Worm (Caenorhabditis elegans) whole organism, L1 larva: Measurements from ENCODE around the gene emb-1.

Experiments
- ama-1 ChIP-seq: fragments of 150-350 bp; optimal IDR thresholded peaks from 2 replicates; lab custom pipeline; 2014
- egl-27 ChIP-seq, 2 experiments: fragments of 150-350 bp in 1 of 2; sonication (generic microtip); optimal IDR thresholded peaks; 3 replicates each; lab custom pipeline; 2017 to 2018; ENCODE audit warnings: missing biosample characterization in 2 of 2, missing genetic modification characterization in 2 of 2, missing genetic modification reagents in 2 of 2
- elt-2 ChIP-seq: sonication (generic microtip); optimal IDR thresholded peaks from 2 replicates; lab custom pipeline; 2016; ENCODE audit warnings: missing genetic modification characterization, mild to moderate bottlenecking, inconsistent platforms, missing compliant biosample characterization, missing genetic modification reagents
- lin-35 ChIP-seq, 2 experiments: fragments of 150-350 bp; optimal IDR thresholded peaks; 2 replicates each; lab custom pipeline; 2014; ENCODE audit warnings: missing biosample characterization in 2 of 2, missing genetic modification characterization in 2 of 2, missing genetic modification reagents in 2 of 2
- lir-3 ChIP-seq: sonication (generic microtip); optimal IDR thresholded peaks from 2 replicates; lab custom pipeline; 2016; ENCODE audit warnings: mild to moderate bottlenecking, missing genetic modification characterization, moderate library complexity, missing compliant biosample characterization; ENCODE audit not compliant: poor library complexity
- nhr-76 ChIP-seq: sonication (generic microtip); optimal IDR thresholded peaks from 2 replicates; lab custom pipeline; 2017; ENCODE audit warnings: missing biosample characterization, missing genetic modification characterization
- tlp-1 ChIP-seq: fragments of 150-350 bp; optimal IDR thresholded peaks from 2 replicates; lab custom pipeline; 2014; ENCODE audit warnings: missing biosample characterization, missing genetic modification characterization
- unc-130 ChIP-seq: fragments of 150-350 bp; optimal IDR thresholded peaks from 2 replicates; lab custom pipeline; 2017; ENCODE audit warnings: missing biosample characterization, missing genetic modification characterization, inconsistent platforms

DNA sequence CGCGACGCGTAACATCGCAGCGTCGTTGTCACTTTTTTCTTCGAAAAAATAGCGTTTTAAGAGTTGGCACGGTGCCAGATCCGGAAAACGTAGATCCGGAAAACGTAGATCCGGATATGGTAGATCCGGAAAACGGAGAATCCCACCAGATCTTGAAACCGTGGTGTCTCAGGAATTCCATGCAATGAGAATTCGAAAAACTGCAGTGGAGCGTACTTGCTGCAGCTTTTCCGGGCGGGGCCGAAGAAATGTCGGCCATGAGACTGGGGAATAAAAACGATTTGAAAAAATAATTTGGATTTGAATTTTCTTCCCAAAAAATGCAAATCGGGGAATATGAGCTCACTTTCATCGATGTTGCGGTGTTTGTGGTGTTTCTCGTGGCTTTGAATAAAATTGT lies 769 bp upstream of the emb-1 start, which contains the start of gene K10D2.5:
- no peak for TF ChIP-seq tlp-1
- TF ChIP-seq unc-130 = peak; percentile 90
- no peak for TF ChIP-seq ama-1 (lab: Kevin White, UChicago)
- TF ChIP-seq lin-35 (GFP tag; optimal IDR thresholded peaks at IDR 0.05; lab: Kevin White, UChicago) = peak; percentile 87 to 92
- TF ChIP-seq lir-3 (tag; lab: Kevin White, UChicago) = peak; percentile 98
- TF ChIP-seq elt-2 (tag; lab: Kevin White, UChicago) = peak; percentile 51
- TF ChIP-seq egl-27 (tag; optimal IDR thresholded peaks at IDR 0.05; lab: Kevin White, UChicago) = peak in 1 of 2 experiments; percentile 14
- TF ChIP-seq nhr-76 = no peak
